Worm (Caenorhabditis elegans) whole organism, L2 larva: ENCODE results near the gene sysm-1.

Experiments used
- C34F6.9 ChIP-seq: fragments of 150-350 bp; optimal IDR thresholded peaks from 2 replicates; lab custom pipeline; 2014; ENCODE audit warnings: missing biosample characterization, missing genetic modification characterization
- F13H6.1 ChIP-seq: sonication (generic microtip); optimal IDR thresholded peaks from 2 replicates; lab custom pipeline; 2016; ENCODE audit warnings: missing genetic modification characterization, missing compliant biosample characterization
- Y55F3AM.14 ChIP-seq: fragments of 200-800 bp; sonication (Bioruptor generic); optimal IDR thresholded peaks from 2 replicates; lab custom pipeline; 2018; ENCODE audit warnings: mild to moderate bottlenecking, missing genetic modification characterization, missing compliant biosample characterization
- alr-1 ChIP-seq: fragments of 150-350 bp; optimal IDR thresholded peaks from 2 replicates; lab custom pipeline; 2014; ENCODE audit warnings: missing biosample characterization, missing genetic modification characterization
- aly-2 ChIP-seq: fragments of 150-350 bp; optimal IDR thresholded peaks from 2 replicates; lab custom pipeline; 2014; ENCODE audit warnings: missing biosample characterization, missing genetic modification characterization
- blmp-1 ChIP-seq: sonication (generic microtip); optimal IDR thresholded peaks from 2 replicates; lab custom pipeline; 2017; ENCODE audit warnings: missing genetic modification characterization, mild to moderate bottlenecking, missing compliant biosample characterization, antibody characterized with exemption, moderate library complexity; ENCODE audit not compliant: insufficient read depth
- ceh-16 ChIP-seq: fragments of 150-350 bp; optimal IDR thresholded peaks from 2 replicates; lab custom pipeline; 2014; ENCODE audit warnings: missing biosample characterization, missing genetic modification characterization
- ceh-82 ChIP-seq: fragments of 150-350 bp; optimal IDR thresholded peaks from 2 replicates; lab custom pipeline; 2014; ENCODE audit warnings: missing biosample characterization, missing genetic modification characterization
- crh-2 ChIP-seq: sonication (generic microtip); optimal IDR thresholded peaks from 2 replicates; lab custom pipeline; 2017; ENCODE audit warnings: missing biosample characterization, missing genetic modification characterization
- dmd-4 ChIP-seq: sonication (generic microtip); optimal IDR thresholded peaks from 2 replicates; lab custom pipeline; 2017; ENCODE audit warnings: missing biosample characterization, missing genetic modification characterization
- fos-1 ChIP-seq: fragments of 150-350 bp; optimal IDR thresholded peaks from 2 replicates; lab custom pipeline; 2014; ENCODE audit warnings: missing biosample characterization, missing genetic modification characterization
- gmeb-1 ChIP-seq: fragments of 150-350 bp; optimal IDR thresholded peaks from 2 replicates; lab custom pipeline; 2014; ENCODE audit warnings: missing biosample characterization, missing genetic modification characterization
- lin-11 ChIP-seq: fragments of 150-350 bp; sonication (generic microtip); optimal IDR thresholded peaks from 2 replicates; lab custom pipeline; 2014; ENCODE audit warnings: missing biosample characterization, missing genetic modification characterization, inconsistent platforms, mixed read lengths
- lin-13 ChIP-seq: fragments of 150-350 bp; optimal IDR thresholded peaks from 2 replicates; lab custom pipeline; 2014; ENCODE audit warnings: missing biosample characterization, missing genetic modification reagents, missing genetic modification characterization
- lin-39 ChIP-seq: fragments of 150-350 bp; optimal IDR thresholded peaks from 2 replicates; lab custom pipeline; 2014; ENCODE audit warnings: missing biosample characterization, missing genetic modification reagents, missing genetic modification characterization
- lsy-2 ChIP-seq, 2 experiments: fragments of 150-350 bp in 1 of 2; sonication (generic microtip) in 1 of 2; optimal IDR thresholded peaks; 2 replicates each; lab custom pipeline; 2014 to 2017; ENCODE audit warnings: missing biosample characterization in 2 of 2, missing genetic modification characterization in 2 of 2
- mab-5 ChIP-seq: fragments of 150-350 bp; optimal IDR thresholded peaks from 2 replicates; lab custom pipeline; 2014; ENCODE audit warnings: missing biosample characterization, missing genetic modification characterization
- nhr-11 ChIP-seq: fragments of 150-350 bp; optimal IDR thresholded peaks from 2 replicates; lab custom pipeline; 2014; ENCODE audit warnings: missing biosample characterization, missing genetic modification characterization
- nhr-12 ChIP-seq: fragments of 150-350 bp; optimal IDR thresholded peaks from 2 replicates; lab custom pipeline; 2014; ENCODE audit warnings: missing biosample characterization, missing genetic modification characterization
- nhr-129 ChIP-seq: fragments of 150-350 bp; optimal IDR thresholded peaks from 2 replicates; lab custom pipeline; 2014; ENCODE audit warnings: missing biosample characterization, missing genetic modification characterization
- nhr-237 ChIP-seq: fragments of 150-350 bp; optimal IDR thresholded peaks from 2 replicates; lab custom pipeline; 2014; ENCODE audit warnings: missing biosample characterization, missing genetic modification characterization
- peb-1 ChIP-seq: fragments of 150-350 bp; optimal IDR thresholded peaks from 2 replicates; lab custom pipeline; 2014; ENCODE audit warnings: missing biosample characterization, missing genetic modification characterization
- sem-4 ChIP-seq: fragments of 150-350 bp; optimal IDR thresholded peaks from 2 replicates; lab custom pipeline; 2014; ENCODE audit warnings: missing biosample characterization, missing genetic modification reagents, missing genetic modification characterization
- skn-1 ChIP-seq: sonication (generic microtip); optimal IDR thresholded peaks from 2 replicates; lab custom pipeline; 2017; ENCODE audit warnings: missing biosample characterization, missing genetic modification characterization
- sma-3 ChIP-seq: sonication (generic microtip); optimal IDR thresholded peaks from 2 replicates; lab custom pipeline; 2016; ENCODE audit warnings: missing genetic modification reagents, missing genetic modification characterization, missing compliant biosample characterization
- sma-9 ChIP-seq, 2 experiments: fragments of 150-350 bp in 1 of 2; sonication (generic microtip) in 1 of 2; optimal IDR thresholded peaks; 2 replicates each; lab custom pipeline; 2014 to 2016; ENCODE audit warnings: missing genetic modification characterization in 2 of 2, mild to moderate bottlenecking in 1 of 2, missing biosample characterization in 1 of 2, missing compliant biosample characterization in 1 of 2, missing genetic modification reagents in 1 of 2, moderate library complexity in 1 of 2
- snpc-4 ChIP-seq: fragments of 150-350 bp; optimal IDR thresholded peaks from 2 replicates; lab custom pipeline; 2014; ENCODE audit warnings: missing biosample characterization, missing genetic modification characterization
- unc-39 ChIP-seq: fragments of 150-350 bp; optimal IDR thresholded peaks from 2 replicates; lab custom pipeline; 2014; ENCODE audit warnings: missing biosample characterization, missing genetic modification characterization
- unc-55 ChIP-seq: fragments of 150-350 bp; sonication (generic microtip); optimal IDR thresholded peaks from 3 replicates; lab custom pipeline; 2014; ENCODE audit warnings: missing biosample characterization, missing genetic modification reagents, missing genetic modification characterization
- unc-62 ChIP-seq: fragments of 150-350 bp; optimal IDR thresholded peaks from 2 replicates; lab custom pipeline; 2014; ENCODE audit warnings: missing biosample characterization, missing genetic modification reagents, missing genetic modification characterization
- zag-1 ChIP-seq: fragments of 150-350 bp; optimal IDR thresholded peaks from 2 replicates; lab custom pipeline; 2014; ENCODE audit warnings: missing biosample characterization, missing genetic modification characterization
- ztf-1 ChIP-seq: fragments of 200-800 bp; sonication (Bioruptor generic); conservative IDR thresholded peaks from 2 replicates; pipeline ENCODE4 v1.3.6; 2022; ENCODE audit warnings: missing genetic modification characterization, missing compliant biosample characterization
- ztf-4 ChIP-seq: fragments of 150-350 bp; optimal IDR thresholded peaks from 2 replicates; lab custom pipeline; 2014; ENCODE audit warnings: missing biosample characterization, missing genetic modification characterization

The sysm-1 gene

DNA sequence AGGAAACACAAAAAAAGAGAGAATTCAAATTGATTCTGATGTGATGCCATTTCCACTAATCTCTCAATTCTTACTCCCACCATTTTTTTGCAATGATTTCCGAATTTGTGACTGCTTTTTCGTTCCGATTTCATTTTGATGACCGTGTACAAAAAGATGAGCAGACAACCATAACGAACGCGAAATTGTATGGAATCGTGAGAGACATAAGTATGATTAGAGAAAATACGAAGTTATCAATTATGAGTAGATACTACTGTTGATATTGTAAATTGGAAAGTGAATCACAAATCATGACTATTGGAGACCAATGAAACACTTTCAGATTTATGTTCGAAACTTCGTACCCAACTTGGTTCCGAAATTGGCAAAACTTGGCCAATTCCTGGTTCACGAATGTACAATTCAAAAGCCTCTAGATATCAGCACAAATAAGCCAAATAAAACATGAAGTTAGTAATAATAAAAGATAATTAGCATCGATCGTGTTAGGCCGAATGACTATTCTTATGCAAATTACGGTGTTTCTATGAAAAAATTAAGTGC, 28.6 kb upstream of the sysm-1 start:
- TF ChIP-seq fos-1 (tag; lab: Kevin White, UChicago) (peak; percentile 94), crh-2 (tag; lab: Kevin White, UChicago) (peak; percentile 14), sem-4 (tag; lab: Kevin White, UChicago) (no peak)

- TF ChIP-seq crh-2 (tag; lab: Kevin White, UChicago) (no peak), lsy-2 (tag; optimal IDR thresholded peaks at IDR 0.05; lab: Kevin White, UChicago) (peak in 1 of 2 experiments; percentile 13), nhr-129 (tag; lab: Kevin White, UChicago) (peak; percentile 60), F13H6.1 (tag; lab: Kevin White, UChicago) (peak; percentile 18), ztf-4 (tag; lab: Kevin White, UChicago) (no peak), Y55F3AM.14 (GFP tag; lab: Kevin White, UChicago) (no peak), nhr-11 (tag; lab: Kevin White, UChicago) (no peak), aly-2 (tag; lab: Kevin White, UChicago) (no peak), alr-1 (tag; lab: Kevin White, UChicago) (no peak), unc-62 (GFP tag; lab: Kevin White, UChicago) (no peak), C34F6.9 (peak; percentile 37), lin-39 (tag; lab: Kevin White, UChicago) (no peak), dmd-4 (no peak), snpc-4 (no peak), lin-11 (tag; lab: Kevin White, UChicago) (no peak)
- TF ChIP-seq, all 48 proteins: peak for 4
These were observed 26.0 kb upstream of the sysm-1 start, which contains the start of gene T24H10.4 for ce11 chrII:9108905-9109551. T24H10.4 (plus strand) TSS chrII:9109534.

ce11 chrII:9108443-9108842, 25.4 kb upstream of the sysm-1 start, which contains the start of gene dnj-23:
dnj-23 (minus strand) TSS chrII:9108600.
- TF ChIP-seq fos-1 (tag; lab: Kevin White, UChicago) (peak; percentile 1), C34F6.9 (peak; percentile 47), crh-2 (tag; lab: Kevin White, UChicago) (peak; percentile 22), gmeb-1 (peak; percentile 79), nhr-237 (tag; lab: Kevin White, UChicago) (no peak), lsy-2 (tag; optimal IDR thresholded peaks at IDR 0.05; lab: Kevin White, UChicago) (peak in 1 of 2 experiments; percentile 41), ztf-1 (GFP tag; lab: Robert Waterston, UW) (no peak), mab-5 (tag; lab: Kevin White, UChicago) (no peak), nhr-129 (tag; lab: Kevin White, UChicago) (peak; percentile 25), ceh-16 (tag; lab: Kevin White, UChicago) (no peak), F13H6.1 (tag; lab: Kevin White, UChicago) (no peak), zag-1 (tag; lab: Kevin White, UChicago) (no peak), unc-55 (GFP tag; lab: Kevin White, UChicago) (peak; percentile 63)
- TF ChIP-seq, all 48 proteins: peak for 7

- TF ChIP-seq sma-3 (GFP tag; lab: Kevin White, UChicago): no peak
- no peak for TF ChIP-seq ceh-82 (tag; lab: Kevin White, UChicago)
- no peak for TF ChIP-seq ceh-16 (tag; lab: Kevin White, UChicago)
- TF ChIP-seq peb-1: no peak
- no peak for TF ChIP-seq nhr-11 (tag; lab: Kevin White, UChicago)
- TF ChIP-seq F13H6.1 (tag; lab: Kevin White, UChicago): no peak
- TF ChIP-seq nhr-12 (tag; lab: Kevin White, UChicago): no peak
- no peak for TF ChIP-seq dmd-4
- no peak for TF ChIP-seq ztf-4 (tag; lab: Kevin White, UChicago)
- TF ChIP-seq lsy-2 (tag; optimal IDR thresholded peaks at IDR 0.05; lab: Kevin White, UChicago): no peak
- TF ChIP-seq snpc-4: no peak
- no peak for TF ChIP-seq lin-13 (GFP tag; lab: Kevin White, UChicago)
- TF ChIP-seq skn-1: no peak
- no peak for TF ChIP-seq sma-9 (GFP tag; optimal IDR thresholded peaks at IDR 0.05; lab: Kevin White, UChicago)
- no peak for TF ChIP-seq sma-9 (tag; optimal IDR thresholded peaks at IDR 0.05; lab: Kevin White, UChicago)
- TF ChIP-seq lin-11 (tag; lab: Kevin White, UChicago): no peak
- no peak for TF ChIP-seq alr-1 (tag; lab: Kevin White, UChicago)
- TF ChIP-seq nhr-129 (tag; lab: Kevin White, UChicago): no peak
- no peak for TF ChIP-seq crh-2 (tag; lab: Kevin White, UChicago)
- no peak for TF ChIP-seq unc-39 (tag; lab: Kevin White, UChicago)
- TF ChIP-seq blmp-1: no peak
These were observed 24.2 kb upstream of the sysm-1 start, which contains the start of gene dyrb-1 for ce11 chrII:9107095-9107769. dyrb-1 (minus strand) TSS chrII:9107145.
